Fruit fly (Drosophila melanogaster) whole organism: Measurements from ENCODE around the gene CG31204.

Experiments used
- CG8478 ChIP-seq: fragments of >200 bp; optimal IDR thresholded peaks from 2 replicates; lab custom pipeline; 2018; ENCODE audit warnings: inconsistent platforms
- Dll ChIP-seq: fragments of >200 bp; optimal IDR thresholded peaks from 2 replicates; lab custom pipeline; 2017
- EcR ChIP-seq, 2 experiments: fragments of >200 bp; optimal IDR thresholded peaks; 2 replicates each; lab custom pipeline; 2017; ENCODE audit warnings: missing biosample characterization in 2 of 2, missing genetic modification characterization in 2 of 2, missing genetic modification reagents in 2 of 2
- pan ChIP-seq: fragments of >200 bp; optimal IDR thresholded peaks from 2 replicates; lab custom pipeline; 2017
- psq ChIP-seq: fragments of >200 bp; optimal IDR thresholded peaks from 2 replicates; lab custom pipeline; 2017
- usp ChIP-seq: fragments of >200 bp; optimal IDR thresholded peaks from 2 replicates; lab custom pipeline; 2017; ENCODE audit warnings: missing biosample characterization, missing genetic modification characterization, mixed read lengths

DNA sequence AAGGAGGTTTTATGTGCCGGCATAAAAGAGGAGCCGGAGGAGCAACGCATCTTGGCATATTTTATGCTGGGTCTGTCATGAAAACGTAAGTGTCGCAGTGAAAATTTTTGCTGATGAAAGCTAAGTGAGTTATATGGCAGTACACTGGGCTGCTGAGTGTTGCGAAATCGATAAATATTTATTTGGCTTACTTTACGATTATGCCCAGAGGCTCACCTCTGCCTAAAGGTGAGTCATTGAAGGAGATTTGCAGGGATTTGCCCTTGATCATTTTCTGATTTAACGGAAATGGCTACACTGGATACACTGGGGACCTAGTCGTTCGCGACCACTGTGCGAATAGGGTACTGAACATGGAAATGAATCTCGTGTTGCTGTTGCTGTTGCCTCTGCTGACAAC is 46.7 kb upstream of the CG31204 start:
- TF ChIP-seq pan, result no peak
- TF ChIP-seq EcR (GFP tag; optimal IDR thresholded peaks at IDR 0.05; lab: Kevin White, UChicago), result no peak
- TF ChIP-seq usp (GFP tag; lab: Kevin White, UChicago), result no peak
- TF ChIP-seq psq (lab: Kevin White, UChicago), result no peak
- no peak for TF ChIP-seq Dll (lab: Kevin White, UChicago)
- TF ChIP-seq CG8478 (lab: Kevin White, UChicago), result no peak
